Worm (Caenorhabditis elegans) whole organism, L1 larva: ENCODE results near the gene H32C10.1.

Experiments used
- elt-3 ChIP-seq, 6 experiments: fragments of 150-350 bp in 1 of 6; sonication (generic microtip); optimal IDR thresholded peaks; 2 replicates each; lab custom pipeline; 2017 to 2018; ENCODE audit warnings: missing biosample characterization in 6 of 6, missing genetic modification characterization in 6 of 6, inconsistent platforms in 1 of 6
- mdl-1 ChIP-seq, 2 experiments: fragments of 150-350 bp; optimal IDR thresholded peaks; 2 replicates each; lab custom pipeline; 2014 to 2017; ENCODE audit warnings: missing biosample characterization in 2 of 2, missing genetic modification characterization in 2 of 2, inconsistent platforms in 1 of 2
- nhr-28 ChIP-seq: fragments of 150-350 bp; optimal IDR thresholded peaks from 2 replicates; lab custom pipeline; 2014; ENCODE audit warnings: missing biosample characterization, missing genetic modification characterization
- pag-3 ChIP-seq: sonication (generic microtip); optimal IDR thresholded peaks from 2 replicates; lab custom pipeline; 2017; ENCODE audit warnings: missing genetic modification characterization, mild to moderate bottlenecking, missing compliant biosample characterization, antibody characterized with exemption, borderline replicate concordance; ENCODE audit not compliant: insufficient read depth

ce11 chrIV:5915152-5915551 is 19.0 kb upstream of the H32C10.1 start:
- TF ChIP-seq pag-3 (tag; lab: Kevin White, UChicago) (no peak), nhr-28 (no peak), elt-3 (tag; optimal IDR thresholded peaks at IDR 0.05; lab: Kevin White, UChicago) (no peak), mdl-1 (tag; optimal IDR thresholded peaks at IDR 0.05; lab: Kevin White, UChicago) (no peak)
